Worm (Caenorhabditis elegans) whole organism, L3 larva: ENCODE measurements around the gene sre-48.

ENCODE experiments used
- ZK546.5 ChIP-seq: sonication (generic microtip); optimal IDR thresholded peaks from 2 replicates; lab custom pipeline; 2017; ENCODE audit warnings: missing biosample characterization, missing genetic modification characterization
- aly-2 ChIP-seq: fragments of 150-350 bp; optimal IDR thresholded peaks from 2 replicates; lab custom pipeline; 2014; ENCODE audit warnings: missing biosample characterization, missing genetic modification characterization
- daf-12 ChIP-seq: fragments of 150-350 bp; optimal IDR thresholded peaks from 2 replicates; lab custom pipeline; 2014; ENCODE audit warnings: missing biosample characterization, missing genetic modification reagents, missing genetic modification characterization
- elt-3 ChIP-seq, 3 experiments: fragments of 150-350 bp in 1 of 3; sonication (generic microtip) in 2 of 3; optimal IDR thresholded peaks; 2 replicates in 2 of 3; 4 replicates in 1 of 3; lab custom pipeline; 2014 to 2017; ENCODE audit warnings: missing biosample characterization in 3 of 3, missing genetic modification characterization in 3 of 3
- nhr-237 ChIP-seq: fragments of 150-350 bp; optimal IDR thresholded peaks from 2 replicates; lab custom pipeline; 2014; ENCODE audit warnings: missing biosample characterization, missing genetic modification characterization
- nhr-43 ChIP-seq: sonication (generic microtip); optimal IDR thresholded peaks from 2 replicates; lab custom pipeline; 2016; ENCODE audit warnings: mild to moderate bottlenecking, missing genetic modification characterization, missing compliant biosample characterization; ENCODE audit not compliant: poor library complexity, severe bottlenecking
- nhr-77 ChIP-seq: fragments of 150-350 bp; optimal IDR thresholded peaks from 2 replicates; lab custom pipeline; 2014; ENCODE audit warnings: missing biosample characterization, missing genetic modification characterization
- pha-4 ChIP-seq: fragments of 150-350 bp; optimal IDR thresholded peaks from 2 replicates; lab custom pipeline; 2014; ENCODE audit warnings: missing biosample characterization, missing genetic modification reagents, missing genetic modification characterization
- pqm-1 ChIP-seq: fragments of 150-350 bp; optimal IDR thresholded peaks from 2 replicates; lab custom pipeline; 2017; ENCODE audit warnings: missing biosample characterization, missing genetic modification characterization, inconsistent platforms
- snpc-4 ChIP-seq: fragments of 150-350 bp; optimal IDR thresholded peaks from 2 replicates; lab custom pipeline; 2014; ENCODE audit warnings: missing biosample characterization, missing genetic modification characterization
- unc-62 ChIP-seq: fragments of 150-350 bp; sonication (generic microtip); optimal IDR thresholded peaks from 4 replicates; lab custom pipeline; 2014; ENCODE audit warnings: missing biosample characterization, missing genetic modification reagents, missing genetic modification characterization
- ztf-4 ChIP-seq: fragments of 150-350 bp; optimal IDR thresholded peaks from 2 replicates; lab custom pipeline; 2014; ENCODE audit warnings: missing biosample characterization, missing genetic modification characterization

DNA sequence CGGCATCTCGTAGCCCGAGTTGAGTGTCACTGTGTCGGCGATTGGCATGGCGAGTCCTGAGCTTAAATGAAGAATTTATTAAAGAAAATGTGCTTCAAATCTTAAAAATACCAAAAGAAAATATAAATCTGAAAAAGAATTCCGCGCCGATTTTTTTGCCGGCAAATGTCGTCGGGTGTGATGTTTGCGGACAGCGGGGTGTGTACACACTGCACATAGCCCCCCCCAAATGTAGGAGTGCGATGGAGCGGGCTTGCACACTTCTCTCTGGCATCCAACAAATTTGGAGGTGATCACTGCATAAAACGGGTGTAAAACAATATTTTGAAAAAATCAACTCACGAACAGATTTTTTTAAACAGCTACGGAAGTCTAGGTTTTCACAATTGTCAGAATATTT lies 3.5 kb downstream of the sre-48 start, which contains the start of gene Y39G8B.2:
- no peak for TF ChIP-seq ztf-4 (tag; lab: Kevin White, UChicago)
- peak; percentile 97 for TF ChIP-seq pha-4 (tag; lab: Kevin White, UChicago)
- peak; percentile 92 for TF ChIP-seq snpc-4 (tag; lab: Kevin White, UChicago)
- peak; percentile 60 for TF ChIP-seq pqm-1 (tag; lab: Kevin White, UChicago)
- no peak for TF ChIP-seq ZK546.5
- TF ChIP-seq nhr-43 (tag; lab: Kevin White, UChicago), result peak; percentile 80
- TF ChIP-seq elt-3 (tag; optimal IDR thresholded peaks at IDR 0.05; lab: Kevin White, UChicago), result peak in 1 of 3 experiments; percentile 40
- no peak for TF ChIP-seq nhr-77 (tag; lab: Kevin White, UChicago)
- TF ChIP-seq unc-62 (GFP tag; lab: Kevin White, UChicago), result no peak
- no peak for TF ChIP-seq nhr-237 (tag; lab: Kevin White, UChicago)
- no peak for TF ChIP-seq aly-2
- TF ChIP-seq daf-12 (tag; lab: Kevin White, UChicago), result no peak
